Worm (Caenorhabditis elegans): ENCODE results near the gene F22H10.6.

DNA sequence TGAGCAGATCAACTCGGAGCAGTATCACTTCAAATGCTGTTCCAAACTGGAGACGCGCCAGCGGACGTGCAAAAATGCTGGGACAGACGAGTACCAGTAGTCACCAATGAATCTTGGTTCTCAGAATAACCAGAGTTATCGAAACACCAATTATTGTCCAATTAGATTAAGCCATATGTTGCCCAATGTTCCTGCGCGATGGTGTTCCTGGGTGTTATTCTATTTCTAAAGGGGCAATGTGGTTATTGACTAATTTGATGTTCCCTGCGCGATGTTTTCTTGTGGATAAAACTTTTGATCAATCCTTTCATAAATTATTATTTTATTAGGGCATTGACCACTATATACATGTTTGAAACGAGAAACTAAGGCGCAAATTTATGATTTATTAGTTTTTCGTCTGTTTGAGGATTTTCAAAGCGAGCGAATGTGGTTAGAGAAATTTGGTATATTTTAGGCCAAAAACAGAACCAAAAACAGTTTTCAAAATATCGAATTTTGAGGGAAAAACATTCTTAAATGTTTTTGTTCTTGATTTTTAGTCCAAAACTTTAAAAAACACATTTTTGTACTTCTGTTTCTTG lies 9.1 kb downstream of the F22H10.6 start:
- no peak for TF ChIP-seq ama-1 (optimal IDR thresholded peaks at IDR 0.05)
- peak; percentile 92 for TF ChIP-seq nhr-28 (tag; optimal IDR thresholded peaks at IDR 0.05)
- peak; percentile 96 for TF ChIP-seq pqm-1 (tag; optimal IDR thresholded peaks at IDR 0.05)
- peak; percentile 73 for TF ChIP-seq sea-2 (GFP tag; optimal IDR thresholded peaks at IDR 0.05)
- TF ChIP-seq unc-39 (tag; optimal IDR thresholded peaks at IDR 0.05) = peak; percentile 68
- peak; percentile 92 for TF ChIP-seq unc-62 (GFP tag; optimal IDR thresholded peaks at IDR 0.05)
- TF ChIP-seq nhr-237 (tag; optimal IDR thresholded peaks at IDR 0.05) = no peak
- peak; percentile 98 for TF ChIP-seq fkh-10 (GFP tag; optimal IDR thresholded peaks at IDR 0.05)
- peak; percentile 76 for TF ChIP-seq mdl-1 (tag; optimal IDR thresholded peaks at IDR 0.05)
- TF ChIP-seq egl-5 (tag; optimal IDR thresholded peaks at IDR 0.05) = peak; percentile 98
- TF ChIP-seq nhr-12 (tag; optimal IDR thresholded peaks at IDR 0.05) = peak; percentile 42
- peak; percentile 87 for TF ChIP-seq elt-2 (tag; optimal IDR thresholded peaks at IDR 0.05)

All from whole organism, L3 larva.